Fruit fly (Drosophila melanogaster): ENCODE results near the gene CG13364.

The CG13364 gene

dm6 chrX:654949-655348 lies 29.9 kb upstream of the CG13364 start:
- peak; percentile 98 for TF ChIP-seq Hnf4 (GFP tag; optimal IDR thresholded peaks at IDR 0.05)
- TF ChIP-seq CrebA (GFP tag; optimal IDR thresholded peaks at IDR 0.05; ENCODE audit: borderline replicate concordance): no peak
- peak; percentile 97 for TF ChIP-seq fru (GFP tag; optimal IDR thresholded peaks at IDR 0.05)
- TF ChIP-seq woc (GFP tag; optimal IDR thresholded peaks at IDR 0.05): peak; percentile 93
- peak; percentile 97 for TF ChIP-seq Sp1 (GFP tag; optimal IDR thresholded peaks at IDR 0.05)
- peak; percentile 87 for TF ChIP-seq Mio (GFP tag; optimal IDR thresholded peaks at IDR 0.05)
- peak; percentile 82 to 98 for TF ChIP-seq foxo (GFP tag; optimal IDR thresholded peaks at IDR 0.05)
- peak; percentile 96 for TF ChIP-seq CG9705 (GFP tag; optimal IDR thresholded peaks at IDR 0.05)
- TF ChIP-seq dsf (GFP tag; optimal IDR thresholded peaks at IDR 0.05; ENCODE audit: borderline replicate concordance): peak; percentile 83
- TF ChIP-seq GATAd (GFP tag; optimal IDR thresholded peaks at IDR 0.05): no peak
- TF ChIP-seq psq (GFP tag; optimal IDR thresholded peaks at IDR 0.05): peak; percentile 93
- TF ChIP-seq Dif (GFP tag; optimal IDR thresholded peaks at IDR 0.05; ENCODE audit: partially characterized antibody): peak; percentile 20
- TF ChIP-seq HLH106 (tag; optimal IDR thresholded peaks at IDR 0.05): peak; percentile 97
- peak; percentile 95 for TF ChIP-seq sv (GFP tag; optimal IDR thresholded peaks at IDR 0.05)
- TF ChIP-seq h (GFP tag; optimal IDR thresholded peaks at IDR 0.05): peak; percentile 98
- peak; percentile 93 for TF ChIP-seq Jra (GFP tag; optimal IDR thresholded peaks at IDR 0.05)
- no peak for TF ChIP-seq dl (GFP tag; optimal IDR thresholded peaks at IDR 0.05; ENCODE audit: insufficient read depth in 1 of 2, partially characterized antibody in 2 of 2)
- TF ChIP-seq lola (GFP tag; optimal IDR thresholded peaks at IDR 0.05): no peak
- TF ChIP-seq jim (GFP tag; optimal IDR thresholded peaks at IDR 0.05): peak; percentile 11
- TF ChIP-seq ey (GFP tag; optimal IDR thresholded peaks at IDR 0.05): peak; percentile 98
- peak; percentile 91 for TF ChIP-seq sage (GFP tag; optimal IDR thresholded peaks at IDR 0.05)
- no peak for TF ChIP-seq tai (GFP tag; optimal IDR thresholded peaks at IDR 0.05)
- peak; percentile 97 for TF ChIP-seq br (GFP tag; optimal IDR thresholded peaks at IDR 0.05)
- TF ChIP-seq Vsx2 (GFP tag; optimal IDR thresholded peaks at IDR 0.05; ENCODE audit: partially characterized antibody): no peak
- TF ChIP-seq pan (optimal IDR thresholded peaks at IDR 0.05): no peak
- no peak for TF ChIP-seq brk (GFP tag; optimal IDR thresholded peaks at IDR 0.05)
- TF ChIP-seq Myc (optimal IDR thresholded peaks at IDR 0.05): no peak
- TF ChIP-seq usp (GFP tag; optimal IDR thresholded peaks at IDR 0.05): no peak
- TF ChIP-seq rgr (GFP tag; optimal IDR thresholded peaks at IDR 0.05): peak; percentile 98
- peak; percentile 91 for TF ChIP-seq CG32264 (GFP tag; optimal IDR thresholded peaks at IDR 0.05)
- no peak for TF ChIP-seq Dfd (GFP tag; optimal IDR thresholded peaks at IDR 0.05)
- peak; percentile 95 for TF ChIP-seq Rel (GFP tag; optimal IDR thresholded peaks at IDR 0.05)
- TF ChIP-seq Rel (tag; optimal IDR thresholded peaks at IDR 0.05): peak; percentile 94
- peak; percentile 92 for TF ChIP-seq dmrt93B (GFP tag; optimal IDR thresholded peaks at IDR 0.05)
- TF ChIP-seq Hr83 (GFP tag; optimal IDR thresholded peaks at IDR 0.05; ENCODE audit: poor library complexity, severe bottlenecking): peak; percentile 94
- peak; percentile 95 for TF ChIP-seq OdsH (GFP tag; optimal IDR thresholded peaks at IDR 0.05)

- TF ChIP-seq Mio (GFP tag; optimal IDR thresholded peaks at IDR 0.05): no peak
- no peak for TF ChIP-seq brk (GFP tag; optimal IDR thresholded peaks at IDR 0.05)
Measured at dm6 chrX:654221-654620, 29.2 kb upstream of the CG13364 start.

dm6 chrX:647056-647627 lies 22.1 kb upstream of the CG13364 start, which contains the start of gene Roc1a:
Gene Roc1a (plus strand): TSS chrX:647304.
- TF ChIP-seq tai (GFP tag; optimal IDR thresholded peaks at IDR 0.05) (no peak), Rel (GFP tag; optimal IDR thresholded peaks at IDR 0.05) (no peak), Rel (tag; optimal IDR thresholded peaks at IDR 0.05) (peak; percentile 33), Hr83 (GFP tag; optimal IDR thresholded peaks at IDR 0.05; ENCODE audit: poor library complexity, severe bottlenecking) (peak; percentile 10), Sp1 (GFP tag; optimal IDR thresholded peaks at IDR 0.05) (peak; percentile 11), foxo (GFP tag; optimal IDR thresholded peaks at IDR 0.05) (peak in 1 of 2 experiments; percentile 39), rgr (GFP tag; optimal IDR thresholded peaks at IDR 0.05) (no peak), pan (optimal IDR thresholded peaks at IDR 0.05) (no peak), HLH106 (tag; optimal IDR thresholded peaks at IDR 0.05) (peak; percentile 34), psq (GFP tag; optimal IDR thresholded peaks at IDR 0.05) (peak; percentile 21)
